Worm (Caenorhabditis elegans): Measurements from ENCODE around the gene D1014.7.

DNA sequence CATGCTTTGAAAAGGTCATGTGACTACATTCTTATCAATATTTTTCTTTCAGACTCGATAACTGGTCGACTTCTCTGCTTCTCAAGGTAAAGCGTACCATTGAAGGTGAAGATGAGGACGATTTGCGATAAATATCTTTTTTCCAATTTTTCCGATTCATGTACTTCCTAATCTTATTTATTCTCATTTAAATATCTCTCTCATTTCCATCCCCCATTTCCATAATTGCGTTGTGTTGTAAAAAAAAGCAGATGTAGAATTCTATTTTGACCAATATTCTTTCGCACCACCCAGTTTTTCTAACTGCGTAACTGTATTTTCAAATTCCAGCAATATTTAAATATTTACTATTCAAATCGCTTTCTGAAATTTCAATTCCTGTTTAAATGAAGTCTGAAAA is 14.9 kb downstream of the D1014.7 start, which contains the start of gene D1014.4:
- TF ChIP-seq cnd-1 (tag; optimal IDR thresholded peaks at IDR 0.05): no peak
- no peak for TF ChIP-seq nhr-76 (tag; optimal IDR thresholded peaks at IDR 0.05)
- TF ChIP-seq unc-39 (tag; optimal IDR thresholded peaks at IDR 0.05): no peak
- no peak for TF ChIP-seq nhr-12 (tag; optimal IDR thresholded peaks at IDR 0.05)
- no peak for TF ChIP-seq sem-2 (GFP tag; optimal IDR thresholded peaks at IDR 0.05)
- TF ChIP-seq M03D4.4 (tag; optimal IDR thresholded peaks at IDR 0.05): no peak
- no peak for TF ChIP-seq unc-62 (GFP tag; optimal IDR thresholded peaks at IDR 0.05)
